Worm (Caenorhabditis elegans) whole organism, L4 larva: ENCODE results near the gene C48B4.13.

Source experiments
- T20F7.1 ChIP-seq: fragments of 200-800 bp; sonication (Bioruptor generic); optimal IDR thresholded peaks from 2 replicates; lab custom pipeline; 2018; ENCODE audit warnings: mild to moderate bottlenecking, missing genetic modification characterization, missing compliant biosample characterization
- aha-1 ChIP-seq: fragments of 150-350 bp; peaks from one replicate; lab custom pipeline; 2014; ENCODE audit warnings: missing biosample characterization, missing genetic modification characterization
- ama-1 ChIP-seq: fragments of 150-350 bp; optimal IDR thresholded peaks from 2 replicates; lab custom pipeline; 2014; ENCODE audit warnings: inconsistent platforms, mixed read lengths
- lin-13 ChIP-seq: fragments of 150-350 bp; optimal IDR thresholded peaks from 2 replicates; lab custom pipeline; 2014; ENCODE audit warnings: missing biosample characterization, missing genetic modification reagents, missing genetic modification characterization
- skn-1 ChIP-seq: fragments of 150-350 bp; optimal IDR thresholded peaks from 2 replicates; lab custom pipeline; 2014; ENCODE audit warnings: missing biosample characterization, missing genetic modification characterization
- unc-62 ChIP-seq, 3 experiments: fragments of 150-350 bp in 1 of 3; sonication (generic microtip); optimal IDR thresholded peaks in 2 of 3; peaks in 1 of 3; 1 replicate in 1 of 3; 2 replicates in 2 of 3; lab custom pipeline; 2014 to 2017; ENCODE audit warnings: missing biosample characterization in 3 of 3, missing genetic modification characterization in 3 of 3, missing genetic modification reagents in 3 of 3, missing genotype in 1 of 3
- zfp-2 ChIP-seq: sonication (generic microtip); optimal IDR thresholded peaks from 2 replicates; lab custom pipeline; 2016; ENCODE audit warnings: mild to moderate bottlenecking, missing genetic modification characterization, missing compliant biosample characterization
- ztf-11 ChIP-seq: fragments of 150-350 bp; optimal IDR thresholded peaks from 2 replicates; lab custom pipeline; 2014; ENCODE audit warnings: missing biosample characterization, missing genetic modification characterization

- TF ChIP-seq lin-13 (no peak), ztf-11 (tag; lab: Kevin White, UChicago) (no peak), ama-1 (lab: Kevin White, UChicago) (no peak), unc-62 (GFP tag; optimal IDR thresholded peaks at IDR 0.05 in 1 of 2; lab: Kevin White, UChicago) (no peak), unc-62 (tag; optimal IDR thresholded peaks at IDR 0.05; lab: Kevin White, UChicago) (no peak), T20F7.1 (no peak), skn-1 (tag; lab: Kevin White, UChicago) (no peak), zfp-2 (tag; lab: Kevin White, UChicago) (no peak), aha-1 (tag; lab: Kevin White, UChicago) (no peak)
Observed at ce11 chrIII:9544125-9544524, 24.4 kb upstream of the C48B4.13 start, which contains the start of gene ZK1098.9.
